Worm (Caenorhabditis elegans) whole organism, mixed stage, embryonic: ENCODE data around the gene che-7.

Source experiments
- elt-1 ChIP-seq: sonication (generic microtip); optimal IDR thresholded peaks from 2 replicates; lab custom pipeline; 2017; ENCODE audit warnings: missing genetic modification characterization, mild to moderate bottlenecking, missing compliant biosample characterization, antibody characterized with exemption, moderate library complexity, borderline replicate concordance; ENCODE audit not compliant: insufficient read depth
- elt-3 ChIP-seq: fragments of 150-350 bp; optimal IDR thresholded peaks from 2 replicates; lab custom pipeline; 2014; ENCODE audit warnings: missing biosample characterization, missing genetic modification characterization
- flh-1 ChIP-seq: fragments of 200-800 bp; sonication (Bioruptor generic); optimal IDR thresholded peaks from 2 replicates; lab custom pipeline; 2018; ENCODE audit warnings: mild to moderate bottlenecking, missing genetic modification characterization, moderate library complexity, missing compliant biosample characterization
- lsy-2 ChIP-seq: fragments of 150-350 bp; optimal IDR thresholded peaks from 2 replicates; lab custom pipeline; 2014; ENCODE audit warnings: missing biosample characterization, missing genetic modification characterization
- mab-5 ChIP-seq: fragments of 150-350 bp; optimal IDR thresholded peaks from 2 replicates; lab custom pipeline; 2014; ENCODE audit warnings: missing biosample characterization, missing genetic modification characterization
- mep-1 ChIP-seq: fragments of 150-350 bp; optimal IDR thresholded peaks from 2 replicates; lab custom pipeline; 2017; ENCODE audit warnings: missing biosample characterization, missing genetic modification reagents, missing genetic modification characterization, inconsistent platforms
- nhr-28 ChIP-seq: fragments of 150-350 bp; optimal IDR thresholded peaks from 2 replicates; lab custom pipeline; 2014; ENCODE audit warnings: missing biosample characterization, missing genetic modification characterization
- nhr-76 ChIP-seq: sonication (generic microtip); optimal IDR thresholded peaks from 2 replicates; lab custom pipeline; 2017; ENCODE audit warnings: missing biosample characterization, missing genetic modification characterization
- pha-4 ChIP-seq: fragments of 150-350 bp; optimal IDR thresholded peaks from 2 replicates; lab custom pipeline; 2018; ENCODE audit warnings: missing biosample characterization, missing genetic modification reagents, missing genetic modification characterization
- snpc-4 ChIP-seq: fragments of 150-350 bp; optimal IDR thresholded peaks from 2 replicates; lab custom pipeline; 2014; ENCODE audit warnings: missing biosample characterization, missing genetic modification characterization
- ztf-11 ChIP-seq: fragments of 150-350 bp; optimal IDR thresholded peaks from 2 replicates; lab custom pipeline; 2014; ENCODE audit warnings: missing biosample characterization, missing genetic modification characterization

DNA sequence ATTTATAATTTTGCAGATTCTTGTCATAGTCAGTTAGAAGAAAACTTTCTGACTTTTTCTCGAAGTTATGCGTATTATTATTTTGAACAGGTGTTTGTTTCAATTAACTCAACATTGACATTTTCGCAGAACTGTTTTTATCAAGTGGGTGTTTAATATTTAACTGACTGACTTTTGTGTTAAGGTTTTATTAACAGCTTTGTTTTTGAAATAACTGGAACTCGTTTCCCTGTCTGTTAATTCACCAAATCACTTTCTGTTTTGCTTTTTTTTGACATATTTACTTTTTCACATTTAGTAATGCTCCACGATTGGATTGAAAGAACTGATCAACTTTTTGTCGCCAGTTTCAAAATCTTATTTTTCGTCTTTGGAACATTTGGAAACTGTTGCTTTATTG, 43.5 kb downstream of the che-7 start, which contains the start of gene srsx-7:
- TF ChIP-seq snpc-4 (tag; lab: Kevin White, UChicago) (no peak), mab-5 (no peak), elt-3 (tag; lab: Kevin White, UChicago) (no peak), lsy-2 (tag; lab: Kevin White, UChicago) (no peak), nhr-76 (tag; lab: Kevin White, UChicago) (no peak), elt-1 (tag; lab: Kevin White, UChicago) (no peak), mep-1 (tag; lab: Kevin White, UChicago) (no peak), ztf-11 (tag; lab: Kevin White, UChicago) (no peak), nhr-28 (tag; lab: Kevin White, UChicago) (no peak), pha-4 (tag; lab: Kevin White, UChicago) (no peak), flh-1 (GFP tag; lab: Kevin White, UChicago) (no peak)
